Fruit fly (Drosophila melanogaster) whole organism, embryonic: ENCODE results near the gene CG7386.
A peak's percentile ranks its signal among the peaks of the same experiment; 100 is the strongest.

Experiments
- Adf1 ChIP-seq: fragments of 200-800 bp; sonication (Bioruptor generic); IDR thresholded peaks from 2 replicates; pipeline ENCODE4 v1.3.6; 2022; ENCODE audit warnings: missing biosample characterization, missing genetic modification characterization
- Atf-2 ChIP-seq: fragments of 200-800 bp; sonication (Bioruptor generic); optimal IDR thresholded peaks from 2 replicates; lab custom pipeline; 2016; ENCODE audit warnings: missing biosample characterization, missing genetic modification characterization
- Bteb2 ChIP-seq: fragments of 200-800 bp; sonication (Bioruptor generic); optimal IDR thresholded peaks from 2 replicates; lab custom pipeline; 2016; ENCODE audit warnings: missing biosample characterization, missing genetic modification characterization
- CG10321 ChIP-seq: fragments of 200-800 bp; sonication (Bioruptor generic); IDR thresholded peaks from 2 replicates; pipeline ENCODE4 v1.3.6; 2022; ENCODE audit warnings: missing biosample characterization, missing genetic modification characterization
- CG10431 ChIP-seq: fragments of 200-800 bp; sonication (Bioruptor generic); optimal IDR thresholded peaks from 3 replicates; lab custom pipeline; 2018; ENCODE audit warnings: missing biosample characterization, mild to moderate bottlenecking, missing genetic modification characterization
- CG10543 ChIP-seq: fragments of 200-800 bp; sonication (Bioruptor generic); optimal IDR thresholded peaks from 3 replicates; lab custom pipeline; 2017; ENCODE audit warnings: missing biosample characterization, mild to moderate bottlenecking, missing genetic modification characterization, moderate library complexity
- CG15601 ChIP-seq: fragments of 200-800 bp; sonication (Bioruptor generic); optimal IDR thresholded peaks from 3 replicates; lab custom pipeline; 2019; ENCODE audit warnings: missing biosample characterization, mild to moderate bottlenecking, missing genetic modification characterization, moderate library complexity
- CG18599 ChIP-seq: fragments of 200-800 bp; sonication (Bioruptor generic); optimal IDR thresholded peaks from 3 replicates; lab custom pipeline; 2017; ENCODE audit warnings: missing biosample characterization, missing genetic modification characterization, mild to moderate bottlenecking, moderate library complexity, missing genetic modification reagents
- CG2120 ChIP-seq: fragments of 200-800 bp; sonication (Bioruptor generic); optimal IDR thresholded peaks from 3 replicates; lab custom pipeline; 2016; ENCODE audit warnings: missing biosample characterization, missing genetic modification characterization
- CG2199 ChIP-seq: fragments of 200-800 bp; sonication (Bioruptor generic); IDR thresholded peaks from 3 replicates; pipeline ENCODE4 v1.3.6; 2022; ENCODE audit warnings: missing biosample characterization, missing genetic modification characterization
- CG3281 ChIP-seq: fragments of 200-800 bp; sonication (Bioruptor generic); optimal IDR thresholded peaks from 3 replicates; lab custom pipeline; 2017; ENCODE audit warnings: missing biosample characterization, mild to moderate bottlenecking, missing genetic modification characterization
- CG33213 ChIP-seq: fragments of 200-800 bp; sonication (Bioruptor generic); optimal IDR thresholded peaks from 3 replicates; lab custom pipeline; 2016; ENCODE audit warnings: missing biosample characterization, missing genetic modification characterization
- CG3726 ChIP-seq: fragments of 200-800 bp; sonication (Bioruptor generic); IDR thresholded peaks from 3 replicates; pipeline ENCODE4, ENCODE4 v1.3.6; 2022; ENCODE audit warnings: missing biosample characterization, missing genetic modification characterization
- CG3995 ChIP-seq: fragments of 200-800 bp; sonication (Bioruptor generic); optimal IDR thresholded peaks from 3 replicates; lab custom pipeline; 2016; ENCODE audit warnings: missing biosample characterization, missing genetic modification characterization
- CG4707 ChIP-seq: fragments of 200-800 bp; sonication (Bioruptor generic); optimal IDR thresholded peaks from 2 replicates; lab custom pipeline; 2018; ENCODE audit warnings: missing biosample characterization, mild to moderate bottlenecking, missing genetic modification characterization, moderate library complexity
- CG4820 ChIP-seq: fragments of 200-800 bp; sonication (Bioruptor generic); optimal IDR thresholded peaks from 3 replicates; lab custom pipeline; 2016; ENCODE audit warnings: missing biosample characterization, missing genetic modification characterization
- CG6765 ChIP-seq: fragments of 200-800 bp; sonication (Bioruptor generic); optimal IDR thresholded peaks from 3 replicates; lab custom pipeline; 2017; ENCODE audit warnings: missing biosample characterization, mild to moderate bottlenecking, missing genetic modification characterization
- CG7357 ChIP-seq: fragments of 200-800 bp; sonication (Bioruptor generic); IDR thresholded peaks from 3 replicates; pipeline ENCODE4 v1.3.6; 2022; ENCODE audit warnings: missing biosample characterization, missing genetic modification characterization
- CG8281 ChIP-seq: fragments of 200-800 bp; sonication (Bioruptor generic); optimal IDR thresholded peaks from 2 replicates; lab custom pipeline; 2018; ENCODE audit warnings: missing biosample characterization, mild to moderate bottlenecking, missing genetic modification characterization, moderate library complexity
- CG8478 ChIP-seq: fragments of >200 bp; optimal IDR thresholded peaks from 2 replicates; lab custom pipeline; 2018
- CG9876 ChIP-seq: fragments of 200-800 bp; sonication (Bioruptor generic); optimal IDR thresholded peaks from 2 replicates; lab custom pipeline; 2016; ENCODE audit warnings: missing biosample characterization, missing genetic modification characterization
- HLH3B ChIP-seq: fragments of 200-800 bp; sonication (Bioruptor generic); IDR thresholded peaks from 2 replicates; pipeline ENCODE4 v1.3.6; 2022; ENCODE audit warnings: missing biosample characterization, missing genetic modification characterization
- Hand ChIP-seq: fragments of 200-800 bp; sonication (Bioruptor generic); optimal IDR thresholded peaks from 2 replicates; lab custom pipeline; 2017; ENCODE audit warnings: mild to moderate bottlenecking, missing biosample characterization, missing genetic modification reagents, missing genetic modification characterization
- Jarid2 ChIP-seq: fragments of 200-800 bp; sonication (Bioruptor generic); optimal IDR thresholded peaks from 3 replicates; lab custom pipeline; 2017; ENCODE audit warnings: mild to moderate bottlenecking, missing biosample characterization, missing genetic modification reagents, missing genetic modification characterization
- NFAT ChIP-seq: fragments of 200-800 bp; sonication (Bioruptor generic); IDR thresholded peaks from 2 replicates; pipeline ENCODE4 v1.3.6; 2022; ENCODE audit warnings: missing biosample characterization, missing genetic modification characterization
- NK7.1 ChIP-seq: fragments of 200-800 bp; sonication (Bioruptor generic); optimal IDR thresholded peaks from 3 replicates; lab custom pipeline; 2016; ENCODE audit warnings: missing biosample characterization, missing genetic modification characterization
- Xrp1 ChIP-seq: fragments of 200-800 bp; sonication (Bioruptor generic); IDR thresholded peaks from 2 replicates; pipeline ENCODE4 v1.3.6; 2022; ENCODE audit warnings: missing biosample characterization, missing genetic modification characterization
- ab ChIP-seq: fragments of 200-800 bp; sonication (Bioruptor generic); optimal IDR thresholded peaks from 2 replicates; lab custom pipeline; 2016; ENCODE audit warnings: missing biosample characterization, missing genetic modification characterization
- al ChIP-seq: fragments of 200-800 bp; sonication (Bioruptor generic); IDR thresholded peaks from 2 replicates; pipeline ENCODE4 v1.3.6; 2022; ENCODE audit warnings: missing biosample characterization, missing genetic modification characterization
- ap ChIP-seq: fragments of 200-800 bp; sonication (Bioruptor generic); IDR thresholded peaks from 2 replicates; pipeline ENCODE4 v1.3.6; 2022; ENCODE audit warnings: missing biosample characterization, missing genetic modification characterization
- az2 ChIP-seq: fragments of 200-800 bp; sonication (Bioruptor generic); optimal IDR thresholded peaks from 3 replicates; lab custom pipeline; 2016; ENCODE audit warnings: missing biosample characterization, missing genetic modification characterization
- bab2 ChIP-seq: fragments of 200-800 bp; sonication (Bioruptor generic); optimal IDR thresholded peaks from 2 replicates; lab custom pipeline; 2016; ENCODE audit warnings: missing biosample characterization, missing genetic modification characterization
- bsh ChIP-seq, 2 experiments: fragments of 200-800 bp; sonication (Bioruptor generic); optimal IDR thresholded peaks; 2 replicates each; lab custom pipeline; 2017 to 2018; ENCODE audit warnings: mild to moderate bottlenecking in 2 of 2, missing biosample characterization in 2 of 2, missing genetic modification characterization in 2 of 2, moderate library complexity in 1 of 2
- cg ChIP-seq: fragments of 200-800 bp; sonication (Bioruptor generic); optimal IDR thresholded peaks from 3 replicates; lab custom pipeline; 2019; ENCODE audit warnings: missing biosample characterization, mild to moderate bottlenecking, missing genetic modification characterization, moderate library complexity
- disco-r ChIP-seq: fragments of 200-800 bp; sonication (Bioruptor generic); optimal IDR thresholded peaks from 2 replicates; lab custom pipeline; 2016; ENCODE audit warnings: missing biosample characterization, missing genetic modification characterization
- ewg ChIP-seq: fragments of 200-800 bp; sonication (Bioruptor generic); optimal IDR thresholded peaks from 3 replicates; lab custom pipeline; 2017; ENCODE audit warnings: mild to moderate bottlenecking, missing biosample characterization, missing genetic modification reagents, missing genetic modification characterization
- eyg ChIP-seq: fragments of 200-800 bp; sonication (Bioruptor generic); optimal IDR thresholded peaks from 3 replicates; lab custom pipeline; 2016; ENCODE audit warnings: missing biosample characterization, missing genetic modification characterization
- fd96Cb ChIP-seq: fragments of 200-800 bp; sonication (Bioruptor generic); optimal IDR thresholded peaks from 2 replicates; lab custom pipeline; 2018; ENCODE audit warnings: missing biosample characterization, mild to moderate bottlenecking, missing genetic modification characterization, moderate library complexity
- fru ChIP-seq: fragments of >200 bp; optimal IDR thresholded peaks from 2 replicates; lab custom pipeline; 2017
- gcm2 ChIP-seq: fragments of 200-800 bp; sonication (Bioruptor generic); optimal IDR thresholded peaks from 2 replicates; lab custom pipeline; 2016; ENCODE audit warnings: missing biosample characterization, missing genetic modification characterization
- grn ChIP-seq: fragments of 200-800 bp; sonication (Bioruptor generic); optimal IDR thresholded peaks from 3 replicates; lab custom pipeline; 2017; ENCODE audit warnings: missing biosample characterization, missing genetic modification characterization
- knrl ChIP-seq: fragments of 200-800 bp; sonication (Bioruptor generic); IDR thresholded peaks from 3 replicates; pipeline ENCODE4 v1.3.6; 2022; ENCODE audit warnings: missing biosample characterization, missing genetic modification characterization; ENCODE audit not compliant: partially characterized antibody
- org-1 ChIP-seq: fragments of 200-800 bp; sonication (Bioruptor generic); optimal IDR thresholded peaks from 2 replicates; lab custom pipeline; 2017; ENCODE audit warnings: missing biosample characterization, missing genetic modification characterization
- run ChIP-seq: fragments of 200-800 bp; sonication (Bioruptor generic); optimal IDR thresholded peaks from 3 replicates; lab custom pipeline; 2018; ENCODE audit warnings: missing biosample characterization, mild to moderate bottlenecking, missing genetic modification characterization
- sima ChIP-seq: fragments of 200-800 bp; sonication (Bioruptor generic); optimal IDR thresholded peaks from 2 replicates; lab custom pipeline; 2016; ENCODE audit warnings: missing biosample characterization, missing genetic modification characterization
- tll ChIP-seq, 2 experiments: fragments of 200-800 bp in 1 of 2; fragments of >200 bp in 1 of 2; sonication (Bioruptor generic) in 1 of 2; optimal IDR thresholded peaks; 2 replicates each; lab custom pipeline; 2017 to 2019; ENCODE audit warnings: missing biosample characterization in 2 of 2, missing genetic modification characterization in 2 of 2, mild to moderate bottlenecking in 1 of 2, moderate library complexity in 1 of 2
- toy ChIP-seq: fragments of 200-800 bp; sonication (Bioruptor generic); IDR thresholded peaks from 2 replicates; pipeline ENCODE4 v1.3.6; 2022; ENCODE audit warnings: missing biosample characterization, missing genetic modification characterization
- trem ChIP-seq: fragments of 200-800 bp; optimal IDR thresholded peaks from 3 replicates; lab custom pipeline; 2019; ENCODE audit warnings: missing biosample characterization, mild to moderate bottlenecking, missing genetic modification characterization, moderate library complexity
- usp ChIP-seq: fragments of >200 bp; optimal IDR thresholded peaks from 2 replicates; lab custom pipeline; 2017; ENCODE audit warnings: missing biosample characterization, missing genetic modification characterization
- vfl ChIP-seq: fragments of 200-800 bp; sonication (Bioruptor generic); optimal IDR thresholded peaks from 2 replicates; lab custom pipeline; 2016; ENCODE audit warnings: missing biosample characterization, missing genetic modification characterization
- zen ChIP-seq: fragments of 200-800 bp; sonication (Bioruptor generic); optimal IDR thresholded peaks from 3 replicates; lab custom pipeline; 2018; ENCODE audit warnings: missing biosample characterization, mild to moderate bottlenecking, missing genetic modification characterization, moderate library complexity

The CG7386 gene

dm6 chr3L:6215976-6216786 lies 26.6 kb downstream of the CG7386 start:
- TF ChIP-seq CG4820: no peak
- no peak for TF ChIP-seq eyg (GFP tag; lab: Kevin White, UChicago)
- no peak for TF ChIP-seq Hand (GFP tag; lab: Kevin White, UChicago)
- no peak for TF ChIP-seq CG10431 (GFP tag; lab: Kevin White, UChicago)
- TF ChIP-seq CG3726 (GFP tag; lab: Robert Waterston, UW): no peak; the same call in 2 of the 3 replicates
- no peak for TF ChIP-seq Adf1 (GFP tag; lab: Robert Waterston, UW)
- TF ChIP-seq ewg: no peak
- no peak for TF ChIP-seq CG8281
- TF ChIP-seq NK7.1: no peak
- TF ChIP-seq CG15601: no peak
- no peak for TF ChIP-seq CG7357 (GFP tag; lab: Robert Waterston, UW)
- TF ChIP-seq CG18599: no peak
- TF ChIP-seq CG4707 (GFP tag; lab: Kevin White, UChicago): peak; percentile 40
- TF ChIP-seq run: peak; percentile 46
- no peak; the same call in 1 of the 2 replicates for TF ChIP-seq HLH3B
- no peak for TF ChIP-seq CG10321 (GFP tag; lab: Robert Waterston, UW)
- peak; percentile 52 for TF ChIP-seq org-1 (GFP tag; lab: Kevin White, UChicago)
- TF ChIP-seq bab2 (GFP tag; lab: Kevin White, UChicago): no peak
- TF ChIP-seq CG33213: no peak
- TF ChIP-seq CG9876 (GFP tag; lab: Kevin White, UChicago): no peak
- no peak for TF ChIP-seq tll (GFP tag; optimal IDR thresholded peaks at IDR 0.05; lab: Kevin White, UChicago)
- TF ChIP-seq CG2120 (GFP tag; lab: Kevin White, UChicago): no peak
- TF ChIP-seq CG8478 (lab: Kevin White, UChicago): no peak
- TF ChIP-seq az2 (GFP tag; lab: Kevin White, UChicago): no peak
- TF ChIP-seq vfl (GFP tag; lab: Kevin White, UChicago): no peak
- no peak for TF ChIP-seq al (GFP tag; lab: Robert Waterston, UW)
- TF ChIP-seq sima: no peak
- TF ChIP-seq grn: no peak
- peak; percentile 43 for TF ChIP-seq cg (GFP tag; lab: Kevin White, UChicago)
- no peak for TF ChIP-seq NFAT
- no peak for TF ChIP-seq CG3281 (GFP tag; lab: Kevin White, UChicago)
- no peak for TF ChIP-seq CG3995 (GFP tag; lab: Kevin White, UChicago)
- no peak for TF ChIP-seq ap (GFP tag; lab: Robert Waterston, UW)
- no peak for TF ChIP-seq toy (GFP tag; lab: Robert Waterston, UW)
- TF ChIP-seq trem (tag; lab: Kevin White, UChicago): peak; percentile 28
- TF ChIP-seq CG10543 (GFP tag; lab: Kevin White, UChicago): no peak
- TF ChIP-seq knrl (GFP tag; lab: Robert Waterston, UW): no peak
- TF ChIP-seq usp: no peak
- peak; percentile 58 for TF ChIP-seq zen
- no peak for TF ChIP-seq bsh (GFP tag; optimal IDR thresholded peaks at IDR 0.05; lab: Kevin White, UChicago)
- peak; percentile 17 for TF ChIP-seq fd96Cb
- peak; percentile 53 for TF ChIP-seq CG6765 (GFP tag; lab: Kevin White, UChicago)
- TF ChIP-seq gcm2 (GFP tag; lab: Kevin White, UChicago): no peak
- peak; percentile 57 for TF ChIP-seq Xrp1
- no peak for TF ChIP-seq Atf-2
- no peak for TF ChIP-seq disco-r
- TF ChIP-seq Bteb2 (GFP tag; lab: Kevin White, UChicago): no peak
- TF ChIP-seq Jarid2 (GFP tag; lab: Kevin White, UChicago): peak; percentile 28
- TF ChIP-seq ab: no peak
- no peak for TF ChIP-seq fru
- TF ChIP-seq CG2199 (GFP tag; lab: Robert Waterston, UW): peak; percentile 49; the same call in 1 of the 3 replicates
